Worm (Caenorhabditis elegans) whole organism, young adult: ENCODE data around the gene miz-1.

Source experiments
- F57A8.1 ChIP-seq: fragments of 200-800 bp; sonication (Bioruptor generic); optimal IDR thresholded peaks from 2 replicates; lab custom pipeline; 2018; ENCODE audit warnings: mild to moderate bottlenecking, missing genetic modification characterization, moderate library complexity, missing compliant biosample characterization
- ceh-40 ChIP-seq: fragments of 200-800 bp; sonication (Bioruptor generic); IDR thresholded peaks from 2 replicates; pipeline ENCODE4 v1.3.6; 2022; ENCODE audit warnings: missing genetic modification characterization, missing compliant biosample characterization
- chd-7 ChIP-seq: sonication (generic microtip); optimal IDR thresholded peaks from 2 replicates; lab custom pipeline; 2016; ENCODE audit warnings: mild to moderate bottlenecking, missing genetic modification characterization, moderate library complexity, missing compliant biosample characterization
- efl-1 ChIP-seq: fragments of 150-350 bp; optimal IDR thresholded peaks from 2 replicates; lab custom pipeline; 2014; ENCODE audit warnings: missing biosample characterization, missing genetic modification reagents, missing genetic modification characterization
- madf-6 ChIP-seq: fragments of 200-800 bp; sonication (Bioruptor generic); IDR thresholded peaks from 2 replicates; pipeline ENCODE4 v1.3.6; 2022; ENCODE audit warnings: missing genetic modification reagents, missing genetic modification characterization, missing compliant biosample characterization
- pha-4 ChIP-seq: fragments of 150-350 bp; sonication (generic microtip); optimal IDR thresholded peaks from 2 replicates; lab custom pipeline; 2014; ENCODE audit warnings: missing biosample characterization, missing genetic modification reagents, missing genetic modification characterization
- rcor-1 ChIP-seq: fragments of 200-800 bp; sonication (Bioruptor generic); IDR thresholded peaks from 2 replicates; pipeline ENCODE4 v1.3.6; 2022; ENCODE audit warnings: missing genetic modification reagents, missing genetic modification characterization, missing compliant biosample characterization
- snpc-4 ChIP-seq, 5 experiments: fragments of 150-350 bp in 1 of 5; sonication (generic microtip) in 4 of 5; optimal IDR thresholded peaks; 2 replicates each; lab custom pipeline; 2014 to 2018; ENCODE audit warnings: missing genetic modification characterization in 5 of 5, missing biosample characterization in 3 of 5, antibody characterized with exemption in 2 of 5, mild to moderate bottlenecking in 2 of 5, missing compliant biosample characterization in 2 of 5, missing genotype in 2 of 5, moderate library complexity in 2 of 5, missing genetic modification reagents in 1 of 5
- unc-62 ChIP-seq: fragments of 150-350 bp; optimal IDR thresholded peaks from 2 replicates; lab custom pipeline; 2014; ENCODE audit warnings: missing biosample characterization, missing genetic modification reagents, missing genetic modification characterization
- ztf-26 ChIP-seq: sonication (generic microtip); optimal IDR thresholded peaks from 2 replicates; lab custom pipeline; 2017; ENCODE audit warnings: missing genetic modification characterization, missing compliant biosample characterization

ce11 chrIV:10867370-10868146 lies 55.4 kb downstream of the miz-1 start:
- TF ChIP-seq ztf-26 (tag; lab: Kevin White, UChicago), result no peak
- TF ChIP-seq F57A8.1 (GFP tag; lab: Kevin White, UChicago), result no peak
- no peak for TF ChIP-seq efl-1 (GFP tag; lab: Kevin White, UChicago)
- no peak for TF ChIP-seq ceh-40
- TF ChIP-seq chd-7 (tag; lab: Kevin White, UChicago), result no peak
- TF ChIP-seq snpc-4 (GFP tag; optimal IDR thresholded peaks at IDR 0.05; lab: Kevin White, UChicago), result no peak
- TF ChIP-seq snpc-4 (tag; optimal IDR thresholded peaks at IDR 0.05; lab: Kevin White, UChicago), result no peak
- TF ChIP-seq pha-4, result no peak
- TF ChIP-seq madf-6 (GFP tag; lab: Robert Waterston, UW), result no peak
- TF ChIP-seq rcor-1 (GFP tag; lab: Robert Waterston, UW), result no peak
- no peak for TF ChIP-seq unc-62
